Fruit fly (Drosophila melanogaster) whole organism, pupa: Measurements from ENCODE around the gene CG5961.

Experiments used
- CG10348 ChIP-seq: fragments of 200-800 bp; sonication (Bioruptor generic); IDR thresholded peaks from 2 replicates; pipeline ENCODE4 v1.3.6; 2022; ENCODE audit warnings: missing biosample characterization, missing genetic modification characterization
- CG12605 ChIP-seq: fragments of 200-800 bp; sonication (Bioruptor generic); IDR thresholded peaks from 2 replicates; pipeline ENCODE4 v1.3.6; 2022; ENCODE audit warnings: missing biosample characterization, missing genetic modification characterization
- CG13204 ChIP-seq: fragments of 200-800 bp; sonication (Bioruptor generic); optimal IDR thresholded peaks from 2 replicates; lab custom pipeline; 2018; ENCODE audit warnings: missing biosample characterization, mild to moderate bottlenecking, missing genetic modification characterization, moderate library complexity
- CG14655 ChIP-seq: fragments of 200-800 bp; sonication (Bioruptor generic); optimal IDR thresholded peaks from 3 replicates; lab custom pipeline; 2017; ENCODE audit warnings: mild to moderate bottlenecking, missing biosample characterization, missing genetic modification reagents, missing genetic modification characterization
- CG32121 ChIP-seq: fragments of 200-800 bp; sonication (Bioruptor generic); IDR thresholded peaks from 2 replicates; pipeline ENCODE4 v1.3.6; 2022; ENCODE audit warnings: missing biosample characterization, missing genetic modification characterization
- CG34367 ChIP-seq: fragments of 200-800 bp; sonication (Bioruptor generic); optimal IDR thresholded peaks from 2 replicates; lab custom pipeline; 2018; ENCODE audit warnings: missing biosample characterization, mild to moderate bottlenecking, missing genetic modification characterization
- CG8159 ChIP-seq: fragments of 200-800 bp; sonication (Bioruptor generic); optimal IDR thresholded peaks from 3 replicates; lab custom pipeline; 2018; ENCODE audit warnings: missing biosample characterization, mild to moderate bottlenecking, missing genetic modification characterization, moderate library complexity
- CG8301 ChIP-seq: fragments of 200-800 bp; sonication (Bioruptor generic); optimal IDR thresholded peaks from 2 replicates; lab custom pipeline; 2018; ENCODE audit warnings: missing biosample characterization, mild to moderate bottlenecking, missing genetic modification characterization
- D1 ChIP-seq: fragments of 200-800 bp; sonication (Bioruptor generic); optimal IDR thresholded peaks from 2 replicates; lab custom pipeline; 2018; ENCODE audit warnings: missing biosample characterization, mild to moderate bottlenecking, missing genetic modification characterization, moderate library complexity
- EcR ChIP-seq: fragments of 200-800 bp; sonication (Bioruptor generic); optimal IDR thresholded peaks from 3 replicates; lab custom pipeline; 2019; ENCODE audit warnings: missing biosample characterization, missing genetic modification characterization, mild to moderate bottlenecking, moderate library complexity, missing genetic modification reagents
- Snoo ChIP-seq: fragments of 200-800 bp; sonication (Bioruptor generic); optimal IDR thresholded peaks from 3 replicates; lab custom pipeline; 2017; ENCODE audit warnings: missing biosample characterization, mild to moderate bottlenecking, missing genetic modification characterization, inconsistent platforms
- fd96Ca ChIP-seq: fragments of 200-800 bp; sonication (Bioruptor generic); IDR thresholded peaks from 3 replicates; pipeline ENCODE4 v1.3.6; 2022; ENCODE audit warnings: missing biosample characterization, missing genetic modification characterization

DNA sequence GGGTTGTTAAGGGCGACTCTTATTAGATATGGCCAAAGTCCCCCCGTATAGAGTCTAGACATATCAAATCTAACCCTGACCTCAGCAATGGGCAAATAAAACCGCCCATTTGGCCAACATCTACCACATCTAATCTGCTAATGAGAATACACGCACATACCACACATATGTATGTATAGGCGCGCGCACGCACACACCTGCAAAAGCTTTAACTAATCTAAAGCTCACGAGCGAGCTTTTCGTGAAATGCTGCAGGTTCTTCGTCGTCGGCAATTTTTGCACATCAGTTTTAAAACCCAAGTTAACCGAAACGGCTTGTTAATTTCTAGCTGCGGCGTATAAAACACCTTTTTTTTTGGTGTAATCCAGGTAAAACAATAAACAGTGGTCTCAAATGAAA is 16.3 kb downstream of the CG5961 start:
- TF ChIP-seq fd96Ca (GFP tag; lab: Robert Waterston, UW), result no peak
- no peak for TF ChIP-seq CG8159 (tag; lab: Kevin White, UChicago)
- TF ChIP-seq D1, result no peak
- TF ChIP-seq EcR, result no peak
- TF ChIP-seq CG8301 (tag; lab: Kevin White, UChicago), result no peak
- no peak for TF ChIP-seq Snoo (tag; lab: Kevin White, UChicago)
- TF ChIP-seq CG12605 (GFP tag; lab: Robert Waterston, UW), result no peak
- no peak for TF ChIP-seq CG13204 (GFP tag; lab: Kevin White, UChicago)
- TF ChIP-seq CG32121 (GFP tag; lab: Robert Waterston, UW), result no peak
- TF ChIP-seq CG34367 (tag; lab: Kevin White, UChicago), result no peak
- no peak for TF ChIP-seq CG10348 (GFP tag; lab: Robert Waterston, UW)
- no peak for TF ChIP-seq CG14655
